Comparison of ENCODE assay signal across 4 fruit fly cellular contexts in genomic region chr3L:11422338-11422802, dm6.
TF ChIP-seq lines count a peak whose summit lies in the region.

No protein-coding gene starts in this region.

- peak; percentile 11 for TF ChIP-seq CTCF in whole organism, embryonic (GFP tag; optimal IDR thresholded peaks at IDR 0.05; lab: Kevin White, UChicago)

TF ChIP-seq in whole organism, embryonic, 481 proteins besides CTCF, POLR2A, EP300 and RAD21 (continues in another document):
- no peak for TF ChIP-seq h (optimal IDR thresholded peaks at IDR 0.05; lab: Kevin White, UChicago)
- TF ChIP-seq Fer1 (GFP tag; optimal IDR thresholded peaks at IDR 0.05; lab: Kevin White, UChicago), result peak; percentile 81
- peak; percentile 15 for TF ChIP-seq CG7271 (tag; optimal IDR thresholded peaks at IDR 0.05; lab: Kevin White, UChicago)
- TF ChIP-seq Sry-β (GFP tag; optimal IDR thresholded peaks at IDR 0.05; lab: Kevin White, UChicago), result no peak
- TF ChIP-seq CG12219 (GFP tag; optimal IDR thresholded peaks at IDR 0.05; lab: Kevin White, UChicago), result peak; percentile 54
- no peak for TF ChIP-seq sna (GFP tag; IDR thresholded peaks at IDR 0.05; lab: Robert Waterston, UW; ENCODE audit: partially characterized antibody)
- no peak for TF ChIP-seq fd102C (GFP tag; optimal IDR thresholded peaks at IDR 0.05; lab: Kevin White, UChicago)
- TF ChIP-seq cg (GFP tag; optimal IDR thresholded peaks at IDR 0.05; lab: Kevin White, UChicago), result no peak
- no peak for TF ChIP-seq Kr (GFP tag; optimal IDR thresholded peaks at IDR 0.05; lab: Kevin White, UChicago)
- TF ChIP-seq CG33557 (GFP tag; optimal IDR thresholded peaks at IDR 0.05; lab: Kevin White, UChicago), result peak; percentile 67
- TF ChIP-seq hkb (optimal IDR thresholded peaks at IDR 0.05; lab: Kevin White, UChicago), result no peak
- TF ChIP-seq hkb (GFP tag; IDR thresholded peaks at IDR 0.05; lab: Robert Waterston, UW), result peak; percentile 85
- peak; percentile 86 for TF ChIP-seq Awh (GFP tag; IDR thresholded peaks at IDR 0.05; lab: Robert Waterston, UW)
- peak; percentile 59 for TF ChIP-seq CG6854 (GFP tag; optimal IDR thresholded peaks at IDR 0.05; lab: Kevin White, UChicago)
- peak; percentile 9 for TF ChIP-seq CG9797 (GFP tag; optimal IDR thresholded peaks at IDR 0.05; lab: Kevin White, UChicago)
- TF ChIP-seq tx (GFP tag; optimal IDR thresholded peaks at IDR 0.05; lab: Kevin White, UChicago), result peak; percentile 11
- peak; percentile 48 for TF ChIP-seq ems (GFP tag; optimal IDR thresholded peaks at IDR 0.05; lab: Kevin White, UChicago)
- TF ChIP-seq Dll (GFP tag; IDR thresholded peaks at IDR 0.05; lab: Robert Waterston, UW; ENCODE audit: partially characterized antibody), result no peak
- peak; percentile 65 for TF ChIP-seq CG10209 (GFP tag; optimal IDR thresholded peaks at IDR 0.05; lab: Kevin White, UChicago)
- no peak for TF ChIP-seq Drgx (GFP tag; IDR thresholded peaks at IDR 0.05; lab: Robert Waterston, UW)
- peak; percentile 24 for TF ChIP-seq CG12071 (GFP tag; optimal IDR thresholded peaks at IDR 0.05; lab: Kevin White, UChicago)
- no peak for TF ChIP-seq MTF-1 (GFP tag; optimal IDR thresholded peaks at IDR 0.05; lab: Kevin White, UChicago; ENCODE audit: borderline replicate concordance)
- TF ChIP-seq CG7839 (tag; optimal IDR thresholded peaks at IDR 0.05; lab: Kevin White, UChicago), result peak; percentile 89

TF ChIP-seq in whole organism, prepupa, 60 proteins besides CTCF, POLR2A, EP300 and RAD21 (continues in another document):
- TF ChIP-seq achi (GFP tag; optimal IDR thresholded peaks at IDR 0.05; lab: Kevin White, UChicago), result no peak
- peak; percentile 0 for TF ChIP-seq CG3032 (tag; optimal IDR thresholded peaks at IDR 0.05; lab: Kevin White, UChicago)
- no peak for TF ChIP-seq dac (GFP tag; optimal IDR thresholded peaks at IDR 0.05; lab: Kevin White, UChicago)
- peak; percentile 26 for TF ChIP-seq CG32006 (GFP tag; optimal IDR thresholded peaks at IDR 0.05; lab: Kevin White, UChicago)
- no peak for TF ChIP-seq Ets21C (GFP tag; optimal IDR thresholded peaks at IDR 0.05; lab: Kevin White, UChicago)
- peak; percentile 31 for TF ChIP-seq lz (GFP tag; optimal IDR thresholded peaks at IDR 0.05; lab: Kevin White, UChicago)
- TF ChIP-seq ss (GFP tag; optimal IDR thresholded peaks at IDR 0.05; lab: Kevin White, UChicago), result peak in 1 of 2 experiments; percentile 9
- TF ChIP-seq Sox102F (GFP tag; optimal IDR thresholded peaks at IDR 0.05; lab: Kevin White, UChicago), result peak; percentile 12
- TF ChIP-seq Eip75B (GFP tag; optimal IDR thresholded peaks at IDR 0.05; lab: Kevin White, UChicago), result peak; percentile 5
- peak; percentile 55 for TF ChIP-seq esn (GFP tag; optimal IDR thresholded peaks at IDR 0.05; lab: Kevin White, UChicago)
- TF ChIP-seq Hr39 (GFP tag; optimal IDR thresholded peaks at IDR 0.05; lab: Kevin White, UChicago), result peak; percentile 26
- TF ChIP-seq eg (GFP tag; IDR thresholded peaks at IDR 0.05; lab: Robert Waterston, UW), result no peak
- peak; percentile 57 for TF ChIP-seq Eip78C (GFP tag; lab: Kevin White, UChicago)
- TF ChIP-seq CG31627 (GFP tag; optimal IDR thresholded peaks at IDR 0.05; lab: Kevin White, UChicago), result peak; percentile 19
- TF ChIP-seq net (GFP tag; optimal IDR thresholded peaks at IDR 0.05; lab: Kevin White, UChicago), result no peak
- peak; percentile 17 for TF ChIP-seq spab (GFP tag; optimal IDR thresholded peaks at IDR 0.05; lab: Kevin White, UChicago)
- TF ChIP-seq Met (GFP tag; optimal IDR thresholded peaks at IDR 0.05; lab: Kevin White, UChicago), result peak; percentile 53
- peak; percentile 17 for TF ChIP-seq CG6792 (GFP tag; optimal IDR thresholded peaks at IDR 0.05; lab: Kevin White, UChicago)
- TF ChIP-seq Sox14 (GFP tag; optimal IDR thresholded peaks at IDR 0.05; lab: Kevin White, UChicago), result peak; percentile 3
- TF ChIP-seq acj6 (GFP tag; optimal IDR thresholded peaks at IDR 0.05; lab: Kevin White, UChicago), result peak; percentile 25
- peak; percentile 27 for TF ChIP-seq svp (GFP tag; lab: Kevin White, UChicago)
- no peak for TF ChIP-seq CG10631 (GFP tag; optimal IDR thresholded peaks at IDR 0.05; lab: Kevin White, UChicago)
- TF ChIP-seq Smox (GFP tag; optimal IDR thresholded peaks at IDR 0.05; lab: Kevin White, UChicago), result peak; percentile 42
- no peak for TF ChIP-seq CG8632 (GFP tag; optimal IDR thresholded peaks at IDR 0.05; lab: Kevin White, UChicago)

TF ChIP-seq in whole organism, pupa, 21 proteins besides CTCF, POLR2A, EP300 and RAD21:
- TF ChIP-seq CG8159 (tag; optimal IDR thresholded peaks at IDR 0.05; lab: Kevin White, UChicago) (peak; percentile 47), Ets98B (GFP tag; IDR thresholded peaks at IDR 0.05; lab: Robert Waterston, UW) (no peak), CG9948 (tag; optimal IDR thresholded peaks at IDR 0.05; lab: Kevin White, UChicago) (peak; percentile 3), CG17806 (tag; optimal IDR thresholded peaks at IDR 0.05; lab: Kevin White, UChicago) (peak; percentile 18), Snoo (tag; optimal IDR thresholded peaks at IDR 0.05; lab: Kevin White, UChicago) (peak; percentile 15)

TF ChIP-seq in whole organism, wandering third instar larva, 38 proteins besides CTCF, POLR2A, EP300 and RAD21:
- peak; percentile 52 for TF ChIP-seq br (GFP tag; optimal IDR thresholded peaks at IDR 0.05; lab: Kevin White, UChicago)
- no peak for TF ChIP-seq lola (GFP tag; optimal IDR thresholded peaks at IDR 0.05; lab: Kevin White, UChicago)
- peak; percentile 9 for TF ChIP-seq dmrt93B (GFP tag; optimal IDR thresholded peaks at IDR 0.05; lab: Kevin White, UChicago)
- TF ChIP-seq h (GFP tag; optimal IDR thresholded peaks at IDR 0.05; lab: Kevin White, UChicago), result peak; percentile 47
- TF ChIP-seq woc (GFP tag; optimal IDR thresholded peaks at IDR 0.05; lab: Kevin White, UChicago), result peak; percentile 51
- TF ChIP-seq Mio (GFP tag; optimal IDR thresholded peaks at IDR 0.05; lab: Kevin White, UChicago), result no peak
- peak; percentile 30 for TF ChIP-seq psq (GFP tag; optimal IDR thresholded peaks at IDR 0.05; lab: Kevin White, UChicago)
- TF ChIP-seq OdsH (GFP tag; optimal IDR thresholded peaks at IDR 0.05; lab: Kevin White, UChicago), result peak; percentile 15
- TF ChIP-seq Vsx2 (GFP tag; optimal IDR thresholded peaks at IDR 0.05; lab: Kevin White, UChicago; ENCODE audit: partially characterized antibody), result no peak
- no peak for TF ChIP-seq N (GFP tag; optimal IDR thresholded peaks at IDR 0.05; lab: Kevin White, UChicago)
- TF ChIP-seq HLH106 (tag; optimal IDR thresholded peaks at IDR 0.05; lab: Kevin White, UChicago), result peak; percentile 39
- no peak for TF ChIP-seq Abd-B (GFP tag; optimal IDR thresholded peaks at IDR 0.05; lab: Kevin White, UChicago)
- TF ChIP-seq Hr83 (GFP tag; optimal IDR thresholded peaks at IDR 0.05; lab: Kevin White, UChicago; ENCODE audit: poor library complexity, severe bottlenecking), result no peak
- TF ChIP-seq Hnf4 (GFP tag; optimal IDR thresholded peaks at IDR 0.05; lab: Kevin White, UChicago), result peak; percentile 7
- no peak for TF ChIP-seq Dfd (GFP tag; optimal IDR thresholded peaks at IDR 0.05; lab: Kevin White, UChicago)
- TF ChIP-seq sage (GFP tag; optimal IDR thresholded peaks at IDR 0.05; lab: Kevin White, UChicago), result no peak
- peak in 1 of 2 experiments; percentile 55 for TF ChIP-seq foxo (GFP tag; optimal IDR thresholded peaks at IDR 0.05; lab: Kevin White, UChicago)
- peak; percentile 20 for TF ChIP-seq Jra (GFP tag; optimal IDR thresholded peaks at IDR 0.05; lab: Kevin White, UChicago)
- peak; percentile 58 for TF ChIP-seq Sp1 (GFP tag; optimal IDR thresholded peaks at IDR 0.05; lab: Kevin White, UChicago)
- no peak for TF ChIP-seq GATAd (GFP tag; optimal IDR thresholded peaks at IDR 0.05; lab: Kevin White, UChicago)
- TF ChIP-seq CG32264 (GFP tag; optimal IDR thresholded peaks at IDR 0.05; lab: Kevin White, UChicago), result no peak
- TF ChIP-seq tai (GFP tag; optimal IDR thresholded peaks at IDR 0.05; lab: Kevin White, UChicago), result no peak
- no peak for TF ChIP-seq CG9705 (GFP tag; optimal IDR thresholded peaks at IDR 0.05; lab: Kevin White, UChicago)
- TF ChIP-seq Dif (GFP tag; optimal IDR thresholded peaks at IDR 0.05; lab: Kevin White, UChicago; ENCODE audit: partially characterized antibody), result no peak
- TF ChIP-seq jim (GFP tag; optimal IDR thresholded peaks at IDR 0.05; lab: Kevin White, UChicago), result no peak
- no peak for TF ChIP-seq dsf (GFP tag; optimal IDR thresholded peaks at IDR 0.05; lab: Kevin White, UChicago; ENCODE audit: borderline replicate concordance)
- TF ChIP-seq rgr (GFP tag; optimal IDR thresholded peaks at IDR 0.05; lab: Kevin White, UChicago), result peak; percentile 6
- TF ChIP-seq usp (GFP tag; optimal IDR thresholded peaks at IDR 0.05; lab: Kevin White, UChicago), result no peak
- TF ChIP-seq CrebA (GFP tag; optimal IDR thresholded peaks at IDR 0.05; lab: Kevin White, UChicago; ENCODE audit: borderline replicate concordance), result no peak
- TF ChIP-seq Rel (GFP tag; optimal IDR thresholded peaks at IDR 0.05; lab: Kevin White, UChicago), result no peak
- TF ChIP-seq Rel (tag; optimal IDR thresholded peaks at IDR 0.05; lab: Kevin White, UChicago), result no peak
- TF ChIP-seq fru (GFP tag; optimal IDR thresholded peaks at IDR 0.05; lab: Kevin White, UChicago), result peak; percentile 61
- no peak for TF ChIP-seq Hr78 (GFP tag; optimal IDR thresholded peaks at IDR 0.05; lab: Kevin White, UChicago)
- no peak for TF ChIP-seq dl (GFP tag; optimal IDR thresholded peaks at IDR 0.05; lab: Kevin White, UChicago; ENCODE audit: insufficient read depth in 1 of 2, partially characterized antibody in 2 of 2)
- TF ChIP-seq sv (GFP tag; optimal IDR thresholded peaks at IDR 0.05; lab: Kevin White, UChicago), result peak; percentile 29
- TF ChIP-seq brk (GFP tag; optimal IDR thresholded peaks at IDR 0.05; lab: Kevin White, UChicago), result no peak
- TF ChIP-seq Myc (optimal IDR thresholded peaks at IDR 0.05; lab: Kevin White, UChicago), result no peak
- TF ChIP-seq ey (GFP tag; optimal IDR thresholded peaks at IDR 0.05; lab: Kevin White, UChicago), result peak; percentile 24
- no peak for TF ChIP-seq pan (optimal IDR thresholded peaks at IDR 0.05; lab: Kevin White, UChicago)

Comparison
In these comparisons a context has a peak if more than half of its experiments do, and no peak if none do; other contexts are left out.
1. Of the 7 proteins assayed by ChIP-seq in both whole organism, embryonic and whole organism, prepupa: peak only in whole organism, embryonic: Blimp-1, CG6854 and Gug; only in whole organism, prepupa: Hr39; in both: Sox102F; in neither: 2.